Fruit fly (Drosophila melanogaster) whole organism, adult: ENCODE data around the gene Ir62a.

Experiments used
- Clk ChIP-seq: fragments of 200-800 bp; sonication (Bioruptor generic); optimal IDR thresholded peaks from 2 replicates; lab custom pipeline; 2017; ENCODE audit warnings: missing biosample characterization, missing genetic modification characterization
- kay ChIP-seq: fragments of 200-800 bp; sonication (Bioruptor generic); peaks from one replicate; lab custom pipeline; 2016; ENCODE audit warnings: missing biosample characterization, missing genetic modification characterization, borderline replicate concordance

DNA sequence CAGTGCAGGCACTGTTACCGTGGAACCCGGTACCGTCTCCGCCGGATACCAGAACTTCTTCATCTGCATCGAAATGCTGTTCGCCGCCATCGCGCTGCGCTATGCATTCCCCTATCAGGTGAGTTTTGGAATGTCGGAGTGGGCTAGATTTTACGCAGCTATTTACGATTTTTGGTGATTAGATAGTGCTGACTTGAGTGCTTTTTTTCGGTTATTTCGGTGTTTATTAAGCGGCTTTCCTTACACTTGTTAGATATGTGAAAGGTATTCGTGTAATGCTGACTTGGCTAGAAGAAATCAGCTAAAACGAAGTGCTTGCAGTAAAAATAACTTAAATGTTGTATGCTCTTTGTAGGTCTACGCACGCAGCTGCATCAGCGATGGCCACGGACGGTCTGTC is 42.1 kb upstream of the Ir62a start:
- TF ChIP-seq Clk = no peak
- no peak for TF ChIP-seq kay
